Worm (Caenorhabditis elegans) whole organism, L2 larva: ENCODE data around the gene srlf-14.

ENCODE experiments used
- ama-1 ChIP-seq: fragments of 150-350 bp; optimal IDR thresholded peaks from 2 replicates; lab custom pipeline; 2018; ENCODE audit warnings: inconsistent platforms
- ceh-82 ChIP-seq: fragments of 150-350 bp; optimal IDR thresholded peaks from 2 replicates; lab custom pipeline; 2014; ENCODE audit warnings: missing biosample characterization, missing genetic modification characterization
- elt-1 ChIP-seq: fragments of 150-350 bp; optimal IDR thresholded peaks from 2 replicates; lab custom pipeline; 2014; ENCODE audit warnings: missing biosample characterization, missing genetic modification characterization
- fos-1 ChIP-seq: fragments of 150-350 bp; optimal IDR thresholded peaks from 2 replicates; lab custom pipeline; 2014; ENCODE audit warnings: missing biosample characterization, missing genetic modification characterization
- lin-13 ChIP-seq: fragments of 150-350 bp; optimal IDR thresholded peaks from 2 replicates; lab custom pipeline; 2014; ENCODE audit warnings: missing biosample characterization, missing genetic modification reagents, missing genetic modification characterization
- nhr-6 ChIP-seq: fragments of 150-350 bp; optimal IDR thresholded peaks from 2 replicates; lab custom pipeline; 2014; ENCODE audit warnings: missing biosample characterization, missing genetic modification characterization
- skn-1 ChIP-seq: sonication (generic microtip); optimal IDR thresholded peaks from 2 replicates; lab custom pipeline; 2017; ENCODE audit warnings: missing biosample characterization, missing genetic modification characterization
- unc-39 ChIP-seq: fragments of 150-350 bp; optimal IDR thresholded peaks from 2 replicates; lab custom pipeline; 2014; ENCODE audit warnings: missing biosample characterization, missing genetic modification characterization
- ztf-4 ChIP-seq: fragments of 150-350 bp; optimal IDR thresholded peaks from 2 replicates; lab custom pipeline; 2014; ENCODE audit warnings: missing biosample characterization, missing genetic modification characterization

DNA sequence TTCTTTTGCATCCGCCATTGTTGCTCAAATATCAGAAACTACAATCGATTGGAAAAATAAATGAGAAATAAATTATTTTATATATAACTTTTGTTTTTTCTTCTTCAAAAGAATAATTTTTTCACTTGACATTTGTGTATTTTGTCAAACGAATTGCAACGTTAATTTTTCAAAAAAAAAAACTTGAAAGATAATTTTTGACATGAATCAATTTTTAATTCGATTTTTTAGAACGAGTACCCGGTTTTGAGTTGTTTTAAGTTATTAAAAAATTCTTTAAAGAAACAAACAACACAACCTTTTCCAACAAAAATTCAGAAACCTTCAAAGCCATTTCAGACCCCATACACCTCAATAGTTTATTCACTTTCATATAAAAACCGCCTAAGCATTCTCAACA, 9.9 kb downstream of the srlf-14 start, which contains the start of gene F13E9.5:
- TF ChIP-seq elt-1 = no peak
- TF ChIP-seq ceh-82 (tag; lab: Kevin White, UChicago) = no peak
- TF ChIP-seq nhr-6 (tag; lab: Kevin White, UChicago) = no peak
- TF ChIP-seq fos-1 (tag; lab: Kevin White, UChicago) = no peak
- TF ChIP-seq ztf-4 = no peak
- no peak for TF ChIP-seq skn-1 (tag; lab: Kevin White, UChicago)
- TF ChIP-seq lin-13 (GFP tag; lab: Kevin White, UChicago) = no peak
- no peak for TF ChIP-seq ama-1 (lab: Kevin White, UChicago)
- TF ChIP-seq unc-39 (tag; lab: Kevin White, UChicago) = no peak
